Fruit fly (Drosophila melanogaster) whole organism, embryonic: Measurements from ENCODE around the gene Sf3b1.

Experiments used
- Asciz ChIP-seq: fragments of 200-800 bp; sonication (Bioruptor generic); optimal IDR thresholded peaks from 2 replicates; lab custom pipeline; 2017; ENCODE audit warnings: missing biosample characterization, mild to moderate bottlenecking, missing genetic modification characterization, missing genetic modification reagents
- Atf3 ChIP-seq: fragments of 200-800 bp; sonication (Bioruptor generic); optimal IDR thresholded peaks from 3 replicates; lab custom pipeline; 2016; ENCODE audit warnings: missing biosample characterization, missing genetic modification characterization
- CG11093 ChIP-seq: fragments of 200-800 bp; sonication (Bioruptor generic); IDR thresholded peaks from 3 replicates; pipeline ENCODE4 v1.3.6; 2022; ENCODE audit warnings: missing biosample characterization, missing genetic modification characterization
- CG11398 ChIP-seq: fragments of 200-800 bp; sonication (Bioruptor generic); optimal IDR thresholded peaks from 2 replicates; lab custom pipeline; 2016; ENCODE audit warnings: missing biosample characterization, missing genetic modification characterization
- CG1233 ChIP-seq: fragments of 200-800 bp; sonication (Bioruptor generic); optimal IDR thresholded peaks from 4 replicates; lab custom pipeline; 2018; ENCODE audit warnings: missing biosample characterization, mild to moderate bottlenecking, missing genetic modification characterization
- CG14667 ChIP-seq: fragments of 200-800 bp; sonication (Bioruptor generic); IDR thresholded peaks from 2 replicates; pipeline ENCODE4 v1.3.6; 2022; ENCODE audit warnings: missing biosample characterization, missing genetic modification characterization
- CG15073 ChIP-seq: fragments of 200-800 bp; sonication (Bioruptor generic); optimal IDR thresholded peaks from 2 replicates; lab custom pipeline; 2016; ENCODE audit warnings: missing biosample characterization, missing genetic modification characterization
- CG15601 ChIP-seq: fragments of 200-800 bp; sonication (Bioruptor generic); optimal IDR thresholded peaks from 3 replicates; lab custom pipeline; 2019; ENCODE audit warnings: missing biosample characterization, mild to moderate bottlenecking, missing genetic modification characterization, moderate library complexity
- CG1647 ChIP-seq: fragments of 200-800 bp; sonication (Bioruptor generic); optimal IDR thresholded peaks from 3 replicates; lab custom pipeline; 2016; ENCODE audit warnings: missing biosample characterization, missing genetic modification characterization
- CG18011 ChIP-seq: fragments of 200-800 bp; sonication (Bioruptor generic); optimal IDR thresholded peaks from 2 replicates; lab custom pipeline; 2017; ENCODE audit warnings: missing biosample characterization, missing genetic modification characterization, mild to moderate bottlenecking, moderate library complexity, missing genotype
- CG18476 ChIP-seq: fragments of 200-800 bp; sonication (Bioruptor generic); optimal IDR thresholded peaks from 2 replicates; lab custom pipeline; 2016; ENCODE audit warnings: missing biosample characterization, mild to moderate bottlenecking, missing genetic modification characterization
- CG2120 ChIP-seq: fragments of 200-800 bp; sonication (Bioruptor generic); optimal IDR thresholded peaks from 3 replicates; lab custom pipeline; 2016; ENCODE audit warnings: missing biosample characterization, missing genetic modification characterization
- CG30403 ChIP-seq: fragments of 200-800 bp; sonication (Bioruptor generic); optimal IDR thresholded peaks from 3 replicates; lab custom pipeline; 2016; ENCODE audit warnings: missing biosample characterization, missing genetic modification characterization
- CG34376 ChIP-seq: fragments of 200-800 bp; sonication (Bioruptor generic); optimal IDR thresholded peaks from 2 replicates; lab custom pipeline; 2018; ENCODE audit warnings: missing biosample characterization, mild to moderate bottlenecking, missing genetic modification characterization
- CG6791 ChIP-seq: fragments of 200-800 bp; sonication (Bioruptor generic); IDR thresholded peaks from 3 replicates; pipeline ENCODE4 v1.3.6; 2022; ENCODE audit warnings: missing biosample characterization, missing genetic modification characterization; ENCODE audit not compliant: partially characterized antibody
- CG6813 ChIP-seq: fragments of 200-800 bp; sonication (Bioruptor generic); optimal IDR thresholded peaks from 2 replicates; lab custom pipeline; 2017; ENCODE audit warnings: missing biosample characterization, missing genetic modification characterization, mild to moderate bottlenecking, moderate library complexity, missing genetic modification reagents
- CG6854 ChIP-seq: fragments of 200-800 bp; sonication (Bioruptor generic); optimal IDR thresholded peaks from 3 replicates; lab custom pipeline; 2017; ENCODE audit warnings: missing biosample characterization, mild to moderate bottlenecking, missing genetic modification characterization
- CG9437 ChIP-seq: fragments of 200-800 bp; sonication (Bioruptor generic); optimal IDR thresholded peaks from 2 replicates; lab custom pipeline; 2018; ENCODE audit warnings: missing biosample characterization, mild to moderate bottlenecking, missing genetic modification characterization
- CG9932 ChIP-seq: fragments of 200-800 bp; sonication (Bioruptor generic); IDR thresholded peaks from 2 replicates; pipeline ENCODE4 v1.3.6; 2022; ENCODE audit warnings: missing biosample characterization, missing genetic modification characterization
- D19B ChIP-seq: fragments of 200-800 bp; sonication (Bioruptor generic); optimal IDR thresholded peaks from 2 replicates; lab custom pipeline; 2017; ENCODE audit warnings: missing biosample characterization, mild to moderate bottlenecking, missing genetic modification characterization
- Dip2 ChIP-seq: fragments of 200-800 bp; sonication (Bioruptor generic); IDR thresholded peaks from 2 replicates; pipeline ENCODE4 v1.3.6; 2022; ENCODE audit warnings: missing biosample characterization, missing genetic modification characterization
- Ets65A ChIP-seq: fragments of 200-800 bp; sonication (Bioruptor generic); peaks from one replicate; lab custom pipeline; 2016; ENCODE audit warnings: missing biosample characterization, missing genetic modification characterization
- GATAe ChIP-seq: fragments of 200-800 bp; sonication (Bioruptor generic); conservative IDR thresholded peaks from 2 replicates; pipeline ENCODE4 v1.3.6; 2022; ENCODE audit warnings: missing biosample characterization, missing genetic modification characterization
- H2.0 ChIP-seq: fragments of 200-800 bp; sonication (Bioruptor generic); IDR thresholded peaks from 2 replicates; pipeline ENCODE4 v1.3.6; 2022; ENCODE audit warnings: missing biosample characterization, missing genetic modification characterization
- HLH54F ChIP-seq: fragments of 200-800 bp; sonication (Bioruptor generic); optimal IDR thresholded peaks from 3 replicates; lab custom pipeline; 2016; ENCODE audit warnings: missing biosample characterization, missing genetic modification characterization
- Lhr ChIP-seq: fragments of 200-800 bp; sonication (Bioruptor generic); optimal IDR thresholded peaks from 3 replicates; lab custom pipeline; 2017; ENCODE audit warnings: mild to moderate bottlenecking, missing biosample characterization, missing genetic modification reagents, missing genetic modification characterization
- Lpt ChIP-seq: fragments of >200 bp; optimal IDR thresholded peaks from 2 replicates; lab custom pipeline; 2018; ENCODE audit warnings: missing biosample characterization, missing genetic modification characterization
- Mrtf ChIP-seq: fragments of 200-800 bp; sonication (Bioruptor generic); IDR thresholded peaks from 3 replicates; pipeline ENCODE4 v1.3.6; 2022; ENCODE audit warnings: missing biosample characterization, missing genetic modification characterization
- Neu2 ChIP-seq: fragments of 200-800 bp; sonication (Bioruptor generic); optimal IDR thresholded peaks from 3 replicates; lab custom pipeline; 2016; ENCODE audit warnings: missing biosample characterization, missing genetic modification characterization, borderline replicate concordance
- Rfx ChIP-seq: fragments of 200-800 bp; sonication (Bioruptor generic); IDR thresholded peaks from 2 replicates; pipeline ENCODE4 v1.3.6; 2022; ENCODE audit warnings: missing biosample characterization, missing genetic modification characterization
- aop ChIP-seq: fragments of 200-800 bp; sonication (Bioruptor generic); IDR thresholded peaks from 2 replicates; pipeline ENCODE4 v1.3.6; 2022; ENCODE audit warnings: missing biosample characterization, missing genetic modification characterization
- bab2 ChIP-seq: fragments of 200-800 bp; sonication (Bioruptor generic); optimal IDR thresholded peaks from 2 replicates; lab custom pipeline; 2016; ENCODE audit warnings: missing biosample characterization, missing genetic modification characterization
- bigmax ChIP-seq: fragments of 200-800 bp; sonication (Bioruptor generic); optimal IDR thresholded peaks from 2 replicates; lab custom pipeline; 2018; ENCODE audit warnings: missing biosample characterization, mild to moderate bottlenecking, missing genetic modification characterization
- btn ChIP-seq: fragments of 200-800 bp; sonication (Bioruptor generic); optimal IDR thresholded peaks from 2 replicates; lab custom pipeline; 2016; ENCODE audit warnings: missing biosample characterization, missing genetic modification characterization
- caup ChIP-seq: fragments of 200-800 bp; sonication (Bioruptor generic); optimal IDR thresholded peaks from 3 replicates; lab custom pipeline; 2017; ENCODE audit warnings: missing biosample characterization, mild to moderate bottlenecking, missing genetic modification characterization, moderate library complexity; ENCODE audit not compliant: severe bottlenecking
- chif ChIP-seq, 2 experiments: fragments of 200-800 bp; sonication (Bioruptor generic); optimal IDR thresholded peaks; 3 replicates each; lab custom pipeline; 2016; ENCODE audit warnings: missing biosample characterization in 2 of 2, missing genetic modification characterization in 2 of 2
- ci ChIP-seq: fragments of 200-800 bp; sonication (Bioruptor generic); IDR thresholded peaks from 3 replicates; pipeline ENCODE4 v1.3.6; 2022; ENCODE audit warnings: missing biosample characterization, missing genetic modification characterization
- emc ChIP-seq: fragments of 200-800 bp; sonication (Bioruptor generic); optimal IDR thresholded peaks from 2 replicates; lab custom pipeline; 2016; ENCODE audit warnings: missing biosample characterization, missing genetic modification characterization
- fd64A ChIP-seq: fragments of 200-800 bp; sonication (Bioruptor generic); optimal IDR thresholded peaks from 3 replicates; lab custom pipeline; 2018; ENCODE audit warnings: missing biosample characterization, mild to moderate bottlenecking, missing genetic modification characterization
- gsb ChIP-seq: fragments of 200-800 bp; sonication (Bioruptor generic); IDR thresholded peaks from 2 replicates; pipeline ENCODE4 v1.3.6; 2022; ENCODE audit warnings: missing biosample characterization, missing genetic modification characterization
- lmd ChIP-seq: fragments of 200-800 bp; sonication (Bioruptor generic); IDR thresholded peaks from 2 replicates; pipeline ENCODE4 v1.3.6; 2022; ENCODE audit warnings: missing biosample characterization, missing genetic modification characterization
- mirr ChIP-seq: fragments of 200-800 bp; sonication (Bioruptor generic); optimal IDR thresholded peaks from 3 replicates; lab custom pipeline; 2018; ENCODE audit warnings: missing biosample characterization, mild to moderate bottlenecking, missing genetic modification characterization
- schlank ChIP-seq: fragments of 200-800 bp; sonication (Bioruptor generic); optimal IDR thresholded peaks from 2 replicates; lab custom pipeline; 2018; ENCODE audit warnings: missing biosample characterization, mild to moderate bottlenecking, missing genetic modification characterization
- sens-2 ChIP-seq: fragments of 200-800 bp; sonication (Bioruptor generic); IDR thresholded peaks from 2 replicates; pipeline ENCODE4 v1.3.6; 2022; ENCODE audit warnings: missing biosample characterization, missing genetic modification characterization
- seq ChIP-seq: fragments of 200-800 bp; sonication (Bioruptor generic); IDR thresholded peaks from 2 replicates; pipeline ENCODE4 v1.3.6; 2022; ENCODE audit warnings: missing biosample characterization, missing genetic modification characterization
- sisA ChIP-seq: fragments of 200-800 bp; sonication (Bioruptor generic); IDR thresholded peaks from 2 replicates; pipeline ENCODE4 v1.3.6; 2022; ENCODE audit warnings: missing biosample characterization, missing genetic modification characterization
- slp2 ChIP-seq: fragments of 200-800 bp; sonication (Bioruptor generic); optimal IDR thresholded peaks from 2 replicates; lab custom pipeline; 2016; ENCODE audit warnings: missing biosample characterization, missing genetic modification characterization
- sna ChIP-seq: fragments of 200-800 bp; sonication (Bioruptor generic); IDR thresholded peaks from 2 replicates; pipeline ENCODE4 v1.3.6; 2022; ENCODE audit warnings: missing biosample characterization, missing genetic modification characterization; ENCODE audit not compliant: partially characterized antibody
- stwl ChIP-seq: fragments of 200-800 bp; sonication (Bioruptor generic); optimal IDR thresholded peaks from 3 replicates; lab custom pipeline; 2018; ENCODE audit warnings: missing biosample characterization, mild to moderate bottlenecking, missing genetic modification characterization, moderate library complexity
- tap ChIP-seq: fragments of 200-800 bp; optimal IDR thresholded peaks from 3 replicates; lab custom pipeline; 2019; ENCODE audit warnings: missing biosample characterization, mild to moderate bottlenecking, missing genetic modification characterization, moderate library complexity
- tin ChIP-seq: fragments of 200-800 bp; sonication (Bioruptor generic); optimal IDR thresholded peaks from 3 replicates; lab custom pipeline; 2016; ENCODE audit warnings: missing biosample characterization, missing genetic modification characterization
- toy ChIP-seq: fragments of 200-800 bp; sonication (Bioruptor generic); IDR thresholded peaks from 2 replicates; pipeline ENCODE4 v1.3.6; 2022; ENCODE audit warnings: missing biosample characterization, missing genetic modification characterization

Gene Sf3b1

dm6 chr2L:568030-568429 lies at the start of gene Sf3b1, which contains the start of gene Nle (continued):
- no peak for TF ChIP-seq CG11398 (GFP tag; lab: Kevin White, UChicago)
- no peak for TF ChIP-seq CG15601 (tag; lab: Kevin White, UChicago)
- peak; percentile 37 for TF ChIP-seq slp2 (GFP tag; lab: Kevin White, UChicago)
- no peak for TF ChIP-seq bigmax (GFP tag; lab: Kevin White, UChicago)
- TF ChIP-seq CG34376 (GFP tag; lab: Kevin White, UChicago): peak; percentile 74
- no peak for TF ChIP-seq CG11093 (GFP tag; lab: Robert Waterston, UW)
- peak; percentile 91 for TF ChIP-seq Ets65A (GFP tag; lab: Kevin White, UChicago)
- no peak for TF ChIP-seq fd64A (GFP tag; lab: Kevin White, UChicago)
- TF ChIP-seq toy (GFP tag; lab: Robert Waterston, UW): no peak
- no peak for TF ChIP-seq GATAe (GFP tag; lab: Robert Waterston, UW)
- no peak for TF ChIP-seq Asciz (GFP tag; lab: Kevin White, UChicago)
- peak; percentile 91 for TF ChIP-seq stwl (tag; lab: Kevin White, UChicago)
- peak; percentile 72 for TF ChIP-seq CG30403
- TF ChIP-seq CG1647: peak; percentile 23
- no peak for TF ChIP-seq CG9437
- TF ChIP-seq CG18476 (GFP tag; lab: Kevin White, UChicago): no peak
- TF ChIP-seq btn (GFP tag; lab: Kevin White, UChicago): no peak
- TF ChIP-seq Neu2 (GFP tag; lab: Kevin White, UChicago): no peak
- TF ChIP-seq D19B (GFP tag; lab: Kevin White, UChicago): no peak
- TF ChIP-seq H2.0: no peak
- no peak for TF ChIP-seq bab2 (GFP tag; lab: Kevin White, UChicago)
- peak; percentile 97 for TF ChIP-seq sna (GFP tag; lab: Robert Waterston, UW)
- TF ChIP-seq sisA (GFP tag; lab: Robert Waterston, UW): peak; percentile 29; the same call in 1 of the 2 replicates
- peak; percentile 80 for TF ChIP-seq CG2120
- peak; percentile 54 for TF ChIP-seq HLH54F (GFP tag; lab: Kevin White, UChicago)
- TF ChIP-seq CG6813 (GFP tag; lab: Kevin White, UChicago): no peak
- TF ChIP-seq tap (tag; lab: Kevin White, UChicago): no peak
- TF ChIP-seq Lhr (GFP tag; lab: Kevin White, UChicago): peak; percentile 31
- peak in 1 of 2 experiments; percentile 37 for TF ChIP-seq chif (GFP tag; optimal IDR thresholded peaks at IDR 0.05; lab: Kevin White, UChicago)
- peak; percentile 45 for TF ChIP-seq mirr
- peak; percentile 35 for TF ChIP-seq CG1233 (GFP tag; lab: Kevin White, UChicago)
- TF ChIP-seq aop (GFP tag; lab: Robert Waterston, UW): no peak
- TF ChIP-seq emc (GFP tag; lab: Kevin White, UChicago): no peak
- no peak for TF ChIP-seq seq (GFP tag; lab: Robert Waterston, UW)
- peak; percentile 6; the same call in 1 of the 2 replicates for TF ChIP-seq lmd
- 0 out of 3 replicates have a peak, but pooled peaks have one; percentile 28 for TF ChIP-seq ci (GFP tag; lab: Robert Waterston, UW)
- TF ChIP-seq Atf3 (GFP tag; lab: Kevin White, UChicago): peak; percentile 12
- TF ChIP-seq sens-2 (GFP tag; lab: Robert Waterston, UW): no peak
- TF ChIP-seq CG18011 (GFP tag; lab: Kevin White, UChicago): peak; percentile 53
- no peak for TF ChIP-seq Dip2
- no peak for TF ChIP-seq Mrtf
- TF ChIP-seq tin (GFP tag; lab: Kevin White, UChicago): peak; percentile 41
- no peak for TF ChIP-seq Lpt (GFP tag; lab: Kevin White, UChicago)
- peak; percentile 80 for TF ChIP-seq CG9932
- no peak for TF ChIP-seq CG14667 (GFP tag; lab: Robert Waterston, UW)
- no peak for TF ChIP-seq gsb
- TF ChIP-seq schlank (tag; lab: Kevin White, UChicago): no peak
- peak; percentile 85 for TF ChIP-seq CG6791 (GFP tag; lab: Robert Waterston, UW)
- TF ChIP-seq CG6854 (GFP tag; lab: Kevin White, UChicago): no peak
- no peak for TF ChIP-seq caup (GFP tag; lab: Kevin White, UChicago)
- TF ChIP-seq Rfx (GFP tag; lab: Robert Waterston, UW): peak; percentile 41
- TF ChIP-seq CG15073 (GFP tag; lab: Kevin White, UChicago): no peak
